Worm (Caenorhabditis elegans) whole organism, L4/young adult: ENCODE measurements around the gene nlp-45.

Experiments used
- W03F9.2 ChIP-seq: fragments of 150-350 bp; optimal IDR thresholded peaks from 2 replicates; lab custom pipeline; 2014; ENCODE audit warnings: missing biosample characterization, missing genetic modification characterization
- dao-5 ChIP-seq: sonication (generic microtip); optimal IDR thresholded peaks from 2 replicates; lab custom pipeline; 2016; ENCODE audit warnings: missing genotype, missing genetic modification characterization, moderate library complexity, missing compliant biosample characterization
- him-1 ChIP-seq: sonication (generic microtip); optimal IDR thresholded peaks from 2 replicates; lab custom pipeline; 2016; ENCODE audit warnings: missing genotype, missing genetic modification reagents, missing genetic modification characterization, missing compliant biosample characterization

Gene nlp-45

ce11 chrX:2304496-2304895 is 33.6 kb downstream of the nlp-45 start:
- TF ChIP-seq dao-5 (no peak), W03F9.2 (no peak), him-1 (no peak)

ce11 chrX:2303253-2303652 is 34.9 kb downstream of the nlp-45 start:
- TF ChIP-seq dao-5 (no peak), W03F9.2 (no peak), him-1 (no peak)

DNA sequence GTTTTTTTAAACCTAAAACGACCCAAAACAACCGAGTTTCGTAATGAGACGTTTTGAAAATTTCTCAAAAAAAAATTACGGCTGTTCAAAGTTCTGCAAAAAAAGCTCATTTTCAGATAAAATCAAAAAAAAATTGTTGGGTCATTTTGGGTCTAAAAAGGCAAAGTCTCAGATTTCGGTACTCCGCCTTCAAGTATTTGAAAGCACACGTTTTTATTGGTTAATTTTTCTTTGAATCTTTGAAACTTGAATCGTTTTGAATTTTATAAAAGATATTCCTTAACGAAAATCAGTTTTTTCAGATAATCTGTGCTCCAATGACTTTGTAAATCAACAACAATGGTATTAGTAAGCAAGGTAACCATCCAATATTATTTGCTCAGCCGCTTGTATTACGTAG is 35.3 kb downstream of the nlp-45 start, which contains the start of gene hum-6:
Gene hum-6, plus strand, starts transcription at position 301 of the 400 bp plus-strand sequence.
- TF ChIP-seq dao-5 (no peak), W03F9.2 (no peak)

- TF ChIP-seq dao-5 (no peak), him-1 (no peak), W03F9.2 (no peak)
Observed at ce11 chrX:2301821-2302220, 36.3 kb downstream of the nlp-45 start.

- TF ChIP-seq dao-5, result no peak
- TF ChIP-seq him-1, result no peak
- TF ChIP-seq W03F9.2, result no peak
Observed at ce11 chrX:2294198-2294800, 43.8 kb downstream of the nlp-45 start, which contains the start of gene T10H10.2. TSS of gene T10H10.2 (plus strand) at chrX:2294750.

DNA sequence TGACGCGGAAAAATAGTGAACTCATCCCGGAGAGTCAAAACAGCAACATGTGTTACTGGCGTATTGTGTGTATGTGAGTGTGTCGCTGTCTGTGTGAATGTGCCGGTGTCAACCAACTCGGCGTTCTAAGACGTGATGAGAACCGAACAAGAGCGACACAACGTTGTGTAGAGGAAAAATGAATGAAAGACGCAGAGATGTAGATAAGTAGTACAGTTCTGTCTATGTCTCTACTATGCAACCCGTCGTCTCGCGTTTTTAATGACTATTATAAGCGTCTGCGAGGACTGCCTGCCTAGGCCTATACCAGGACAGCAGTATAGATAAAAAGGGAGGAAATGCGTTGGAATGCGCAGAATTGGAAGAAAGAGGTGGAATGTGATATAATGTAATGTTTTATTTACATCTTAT is 50.1 kb downstream of the nlp-45 start:
- TF ChIP-seq W03F9.2, result no peak
- no peak for TF ChIP-seq dao-5
- no peak for TF ChIP-seq him-1
